Fruit fly (Drosophila melanogaster) whole organism, embryonic: Measurements from ENCODE around the gene bbg.

Experiments
- Antp ChIP-seq: fragments of 200-800 bp; sonication (Bioruptor generic); optimal IDR thresholded peaks from 3 replicates; lab custom pipeline; 2016; ENCODE audit warnings: missing biosample characterization, missing genetic modification characterization
- BEAF-32 ChIP-seq: fragments of 200-800 bp; sonication (Bioruptor generic); optimal IDR thresholded peaks from 3 replicates; lab custom pipeline; 2017; ENCODE audit warnings: missing biosample characterization, missing genetic modification characterization, mild to moderate bottlenecking, moderate library complexity, missing genetic modification reagents
- C15 ChIP-seq: fragments of 200-800 bp; sonication (Bioruptor generic); IDR thresholded peaks from 3 replicates; pipeline ENCODE4 v1.3.6; 2022; ENCODE audit warnings: missing biosample characterization, missing genetic modification characterization
- CG10979 ChIP-seq: fragments of 200-800 bp; sonication (Bioruptor generic); optimal IDR thresholded peaks from 2 replicates; lab custom pipeline; 2018; ENCODE audit warnings: missing biosample characterization, mild to moderate bottlenecking, missing genetic modification characterization, moderate library complexity
- CG12219 ChIP-seq: fragments of 200-800 bp; sonication (Bioruptor generic); optimal IDR thresholded peaks from 3 replicates; lab custom pipeline; 2018; ENCODE audit warnings: missing biosample characterization, mild to moderate bottlenecking, missing genetic modification characterization
- CG12942 ChIP-seq: fragments of 200-800 bp; sonication (Bioruptor generic); optimal IDR thresholded peaks from 3 replicates; lab custom pipeline; 2016; ENCODE audit warnings: missing biosample characterization, missing genetic modification characterization
- CG17186 ChIP-seq: fragments of 200-800 bp; sonication (Bioruptor generic); optimal IDR thresholded peaks from 3 replicates; lab custom pipeline; 2017; ENCODE audit warnings: missing biosample characterization, missing genetic modification reagents, missing genetic modification characterization
- CG18011 ChIP-seq: fragments of 200-800 bp; sonication (Bioruptor generic); optimal IDR thresholded peaks from 2 replicates; lab custom pipeline; 2017; ENCODE audit warnings: missing biosample characterization, missing genetic modification characterization, mild to moderate bottlenecking, moderate library complexity, missing genotype
- CG5180 ChIP-seq: fragments of 200-800 bp; sonication (Bioruptor generic); optimal IDR thresholded peaks from 3 replicates; lab custom pipeline; 2017; ENCODE audit warnings: missing biosample characterization, missing genetic modification characterization, mild to moderate bottlenecking, moderate library complexity, missing genetic modification reagents
- CG6765 ChIP-seq: fragments of 200-800 bp; sonication (Bioruptor generic); optimal IDR thresholded peaks from 3 replicates; lab custom pipeline; 2017; ENCODE audit warnings: missing biosample characterization, mild to moderate bottlenecking, missing genetic modification characterization
- CG6791 ChIP-seq: fragments of 200-800 bp; sonication (Bioruptor generic); IDR thresholded peaks from 3 replicates; pipeline ENCODE4 v1.3.6; 2022; ENCODE audit warnings: missing biosample characterization, missing genetic modification characterization; ENCODE audit not compliant: partially characterized antibody
- CG6813 ChIP-seq: fragments of 200-800 bp; sonication (Bioruptor generic); optimal IDR thresholded peaks from 2 replicates; lab custom pipeline; 2017; ENCODE audit warnings: missing biosample characterization, missing genetic modification characterization, mild to moderate bottlenecking, moderate library complexity, missing genetic modification reagents
- CG7372 ChIP-seq: fragments of 200-800 bp; sonication (Bioruptor generic); IDR thresholded peaks from 2 replicates; pipeline ENCODE4 v1.3.6; 2022; ENCODE audit warnings: missing biosample characterization, missing genetic modification characterization
- CG7963 ChIP-seq: fragments of 200-800 bp; sonication (Bioruptor generic); IDR thresholded peaks from 3 replicates; pipeline ENCODE4 v1.3.6; 2022; ENCODE audit warnings: missing biosample characterization, missing genetic modification characterization; ENCODE audit not compliant: partially characterized antibody
- CG7987 ChIP-seq: fragments of 200-800 bp; sonication (Bioruptor generic); optimal IDR thresholded peaks from 2 replicates; lab custom pipeline; 2018; ENCODE audit warnings: missing biosample characterization, mild to moderate bottlenecking, missing genetic modification characterization, moderate library complexity
- CG9437 ChIP-seq: fragments of 200-800 bp; sonication (Bioruptor generic); optimal IDR thresholded peaks from 2 replicates; lab custom pipeline; 2018; ENCODE audit warnings: missing biosample characterization, mild to moderate bottlenecking, missing genetic modification characterization
- CG9817 ChIP-seq: fragments of 200-800 bp; sonication (Bioruptor generic); optimal IDR thresholded peaks from 2 replicates; lab custom pipeline; 2018; ENCODE audit warnings: missing biosample characterization, mild to moderate bottlenecking, missing genetic modification characterization, moderate library complexity
- CkIIα-i1 ChIP-seq: fragments of 200-800 bp; sonication (Bioruptor generic); IDR thresholded peaks from 2 replicates; pipeline ENCODE4 v1.3.6; 2022; ENCODE audit warnings: missing biosample characterization, missing genetic modification characterization
- Dref ChIP-seq: fragments of 200-800 bp; sonication (Bioruptor generic); IDR thresholded peaks from 2 replicates; pipeline ENCODE4 v1.3.6; 2022; ENCODE audit warnings: missing biosample characterization, missing genetic modification characterization
- HLH4C ChIP-seq: fragments of 200-800 bp; sonication (Bioruptor generic); IDR thresholded peaks from 3 replicates; pipeline ENCODE4 v1.3.6; 2022; ENCODE audit warnings: missing biosample characterization, missing genetic modification characterization; ENCODE audit not compliant: partially characterized antibody
- Hmr ChIP-seq: fragments of 200-800 bp; sonication (Bioruptor generic); optimal IDR thresholded peaks from 3 replicates; lab custom pipeline; 2017; ENCODE audit warnings: mild to moderate bottlenecking, missing biosample characterization, missing genetic modification reagents, missing genetic modification characterization
- Kr ChIP-seq: fragments of 200-800 bp; sonication (Bioruptor generic); optimal IDR thresholded peaks from 2 replicates; lab custom pipeline; 2017; ENCODE audit warnings: missing biosample characterization, mild to moderate bottlenecking, missing genetic modification characterization
- Lim3 ChIP-seq: fragments of 200-800 bp; sonication (Bioruptor generic); IDR thresholded peaks from 2 replicates; pipeline ENCODE4 v1.3.6; 2022; ENCODE audit warnings: missing biosample characterization, missing genetic modification characterization
- Neu2 ChIP-seq: fragments of 200-800 bp; sonication (Bioruptor generic); optimal IDR thresholded peaks from 3 replicates; lab custom pipeline; 2016; ENCODE audit warnings: missing biosample characterization, missing genetic modification characterization, borderline replicate concordance
- Nf-YC ChIP-seq: fragments of 200-800 bp; optimal IDR thresholded peaks from 3 replicates; lab custom pipeline; 2019; ENCODE audit warnings: missing biosample characterization, mild to moderate bottlenecking, missing genetic modification characterization, moderate library complexity
- Optix ChIP-seq: fragments of 200-800 bp; sonication (Bioruptor generic); IDR thresholded peaks from 3 replicates; pipeline ENCODE4 v1.3.6; 2022; ENCODE audit warnings: missing biosample characterization, missing genetic modification characterization
- PHDP ChIP-seq: fragments of 200-800 bp; sonication (Bioruptor generic); optimal IDR thresholded peaks from 3 replicates; lab custom pipeline; 2018; ENCODE audit warnings: missing biosample characterization, mild to moderate bottlenecking, missing genetic modification characterization, moderate library complexity
- Ptx1 ChIP-seq: fragments of 200-800 bp; sonication (Bioruptor generic); IDR thresholded peaks from 2 replicates; pipeline ENCODE4 v1.3.6; 2022; ENCODE audit warnings: missing biosample characterization, missing genetic modification characterization
- Rfx ChIP-seq: fragments of 200-800 bp; sonication (Bioruptor generic); IDR thresholded peaks from 2 replicates; pipeline ENCODE4 v1.3.6; 2022; ENCODE audit warnings: missing biosample characterization, missing genetic modification characterization
- Sin3A ChIP-seq: fragments of >200 bp; optimal IDR thresholded peaks from 2 replicates; lab custom pipeline; 2018
- Sox100B ChIP-seq: fragments of 200-800 bp; sonication (Bioruptor generic); optimal IDR thresholded peaks from 3 replicates; lab custom pipeline; 2018; ENCODE audit warnings: missing biosample characterization, mild to moderate bottlenecking, missing genetic modification characterization
- YL-1 ChIP-seq: fragments of 200-800 bp; sonication (Bioruptor generic); optimal IDR thresholded peaks from 3 replicates; lab custom pipeline; 2017; ENCODE audit warnings: missing biosample characterization, mild to moderate bottlenecking, missing genetic modification characterization
- amos ChIP-seq: fragments of 200-800 bp; sonication (Bioruptor generic); IDR thresholded peaks from 2 replicates; pipeline ENCODE4 v1.3.6; 2022; ENCODE audit warnings: missing biosample characterization, missing genetic modification characterization; ENCODE audit not compliant: partially characterized antibody
- aop ChIP-seq: fragments of 200-800 bp; sonication (Bioruptor generic); IDR thresholded peaks from 2 replicates; pipeline ENCODE4 v1.3.6; 2022; ENCODE audit warnings: missing biosample characterization, missing genetic modification characterization
- corto ChIP-seq: fragments of 200-800 bp; sonication (Bioruptor generic); optimal IDR thresholded peaks from 2 replicates; lab custom pipeline; 2016; ENCODE audit warnings: missing biosample characterization, mild to moderate bottlenecking, missing genetic modification characterization, moderate library complexity
- dysf ChIP-seq: fragments of 200-800 bp; sonication (Bioruptor generic); IDR thresholded peaks from 3 replicates; pipeline ENCODE4 v1.3.6; 2022; ENCODE audit warnings: missing biosample characterization, missing genetic modification characterization
- ham ChIP-seq: fragments of 200-800 bp; sonication (Bioruptor generic); IDR thresholded peaks from 2 replicates; pipeline ENCODE4 v1.3.6; 2022; ENCODE audit warnings: missing biosample characterization, missing genetic modification characterization
- kni ChIP-seq: fragments of 200-800 bp; sonication (Bioruptor generic); optimal IDR thresholded peaks from 3 replicates; lab custom pipeline; 2017; ENCODE audit warnings: mild to moderate bottlenecking, missing biosample characterization, missing genetic modification reagents, missing genetic modification characterization
- lbe ChIP-seq: fragments of 200-800 bp; sonication (Bioruptor generic); optimal IDR thresholded peaks from 2 replicates; lab custom pipeline; 2016; ENCODE audit warnings: missing biosample characterization, mild to moderate bottlenecking, missing genetic modification characterization
- odd ChIP-seq: fragments of 200-800 bp; sonication (Bioruptor generic); optimal IDR thresholded peaks from 2 replicates; lab custom pipeline; 2017; ENCODE audit warnings: missing biosample characterization, mild to moderate bottlenecking, missing genetic modification characterization
- onecut ChIP-seq: fragments of 200-800 bp; sonication (Bioruptor generic); IDR thresholded peaks from 2 replicates; pipeline ENCODE4 v1.3.6; 2022; ENCODE audit warnings: missing biosample characterization, missing genetic modification characterization
- pum ChIP-seq: fragments of 200-800 bp; sonication (Bioruptor generic); optimal IDR thresholded peaks from 2 replicates; lab custom pipeline; 2016; ENCODE audit warnings: missing biosample characterization, missing genetic modification characterization
- ranshi ChIP-seq: fragments of 200-800 bp; sonication (Bioruptor generic); IDR thresholded peaks from 2 replicates; pipeline ENCODE4 v1.3.6; 2022; ENCODE audit warnings: missing biosample characterization, missing genetic modification characterization
- slp2 ChIP-seq: fragments of 200-800 bp; sonication (Bioruptor generic); optimal IDR thresholded peaks from 2 replicates; lab custom pipeline; 2016; ENCODE audit warnings: missing biosample characterization, missing genetic modification characterization
- sr ChIP-seq: fragments of 200-800 bp; sonication (Bioruptor generic); IDR thresholded peaks from 3 replicates; pipeline ENCODE4 v1.3.6; 2022; ENCODE audit warnings: missing biosample characterization, missing genetic modification characterization
- stc ChIP-seq: fragments of 200-800 bp; sonication (Bioruptor generic); IDR thresholded peaks from 2 replicates; pipeline ENCODE4 v1.3.6; 2022; ENCODE audit warnings: missing biosample characterization, missing genetic modification characterization
- trem ChIP-seq: fragments of 200-800 bp; optimal IDR thresholded peaks from 3 replicates; lab custom pipeline; 2019; ENCODE audit warnings: missing biosample characterization, mild to moderate bottlenecking, missing genetic modification characterization, moderate library complexity
- twi ChIP-seq: fragments of 200-800 bp; optimal IDR thresholded peaks from 2 replicates; lab custom pipeline; 2019; ENCODE audit warnings: missing biosample characterization, mild to moderate bottlenecking, missing genetic modification characterization, moderate library complexity
- zfh2 ChIP-seq: fragments of 200-800 bp; sonication (Bioruptor generic); optimal IDR thresholded peaks from 2 replicates; lab custom pipeline; 2016; ENCODE audit warnings: missing biosample characterization, missing genetic modification characterization

bbg gene

dm6 chr3L:14448321-14449043 is 87.6 kb downstream of the bbg start (continued):
- TF ChIP-seq Optix (GFP tag; lab: Robert Waterston, UW), result peak; percentile 71; the same call in 2 of the 3 replicates
- TF ChIP-seq Dref (GFP tag; lab: Robert Waterston, UW), result no peak
- no peak for TF ChIP-seq Lim3 (GFP tag; lab: Robert Waterston, UW)
- peak; percentile 91 for TF ChIP-seq CG12219 (GFP tag; lab: Kevin White, UChicago)
- peak; percentile 86 for TF ChIP-seq Rfx
- peak; percentile 85 for TF ChIP-seq lbe (GFP tag; lab: Kevin White, UChicago)
- TF ChIP-seq CG7963 (GFP tag; lab: Robert Waterston, UW), result no peak
- TF ChIP-seq CG6765 (GFP tag; lab: Kevin White, UChicago), result peak; percentile 41
- peak; percentile 69; the same call in 1 of the 3 replicates for TF ChIP-seq C15 (GFP tag; lab: Robert Waterston, UW)
- TF ChIP-seq corto (GFP tag; lab: Kevin White, UChicago), result peak; percentile 95
- peak; percentile 80 for TF ChIP-seq CG7372 (GFP tag; lab: Robert Waterston, UW)
- TF ChIP-seq CG17186 (GFP tag; lab: Kevin White, UChicago), result peak; percentile 42
- TF ChIP-seq Nf-YC (tag; lab: Kevin White, UChicago), result no peak
- peak; percentile 92 for TF ChIP-seq stc (GFP tag; lab: Robert Waterston, UW)
- TF ChIP-seq ham (GFP tag; lab: Robert Waterston, UW), result no peak
- peak; percentile 77 for TF ChIP-seq slp2
- no peak for TF ChIP-seq BEAF-32 (GFP tag; lab: Kevin White, UChicago)
- TF ChIP-seq aop (GFP tag; lab: Robert Waterston, UW), result peak; percentile 73; the same call in 1 of the 2 replicates
- TF ChIP-seq pum, result peak; percentile 82
- peak; percentile 64 for TF ChIP-seq CG7987 (GFP tag; lab: Kevin White, UChicago)
- no peak; the same call in 2 of the 3 replicates for TF ChIP-seq sr (GFP tag; lab: Robert Waterston, UW)
- peak; percentile 83 for TF ChIP-seq CG12942 (GFP tag; lab: Kevin White, UChicago)
- peak; percentile 97 for TF ChIP-seq CG10979 (tag; lab: Kevin White, UChicago)
- TF ChIP-seq Antp (GFP tag; lab: Kevin White, UChicago), result peak; percentile 73
- peak; percentile 63 for TF ChIP-seq Kr (GFP tag; lab: Kevin White, UChicago)
- TF ChIP-seq CG18011, result peak; percentile 63
- TF ChIP-seq zfh2 (GFP tag; lab: Kevin White, UChicago), result no peak
- no peak for TF ChIP-seq CkIIα-i1 (GFP tag; lab: Robert Waterston, UW)
- peak; percentile 87 for TF ChIP-seq Sox100B (GFP tag; lab: Kevin White, UChicago)
- TF ChIP-seq CG9817 (tag; lab: Kevin White, UChicago), result peak; percentile 58
- TF ChIP-seq amos, result no peak
- peak; percentile 85 for TF ChIP-seq CG5180
- peak; percentile 86 for TF ChIP-seq twi (tag; lab: Kevin White, UChicago)
- peak; percentile 20 for TF ChIP-seq YL-1 (GFP tag; lab: Kevin White, UChicago)
- peak; percentile 89 for TF ChIP-seq CG6813
- TF ChIP-seq dysf, result peak; percentile 88
- peak; percentile 93 for TF ChIP-seq Ptx1 (GFP tag; lab: Robert Waterston, UW)
- TF ChIP-seq kni (GFP tag; lab: Kevin White, UChicago), result peak; percentile 40
- TF ChIP-seq Neu2 (GFP tag; lab: Kevin White, UChicago), result peak; percentile 61
- peak; percentile 82 for TF ChIP-seq CG9437 (GFP tag; lab: Kevin White, UChicago)
- TF ChIP-seq Hmr (GFP tag; lab: Kevin White, UChicago), result peak; percentile 79
- no peak for TF ChIP-seq CG6791 (GFP tag; lab: Robert Waterston, UW)
- TF ChIP-seq trem (tag; lab: Kevin White, UChicago), result peak; percentile 95
- TF ChIP-seq odd (GFP tag; lab: Kevin White, UChicago), result peak; percentile 83
- TF ChIP-seq PHDP (tag; lab: Kevin White, UChicago), result peak; percentile 93
- no peak for TF ChIP-seq HLH4C (GFP tag; lab: Robert Waterston, UW)
- TF ChIP-seq onecut, result peak; percentile 86
- peak; percentile 92 for TF ChIP-seq ranshi (GFP tag; lab: Robert Waterston, UW)
- TF ChIP-seq Sin3A (lab: Kevin White, UChicago), result no peak
